Fruit fly (Drosophila melanogaster) Kc167 (cell line): ENCODE data around the gene eIF4E1.

Source experiments
- Myc ChIP-seq: fragments of >200 bp; optimal IDR thresholded peaks from 2 replicates; lab custom pipeline; 2017; ENCODE audit warnings: missing external identifiers
- Sin3A ChIP-seq: fragments of >200 bp; optimal IDR thresholded peaks from 2 replicates; lab custom pipeline; 2018; ENCODE audit warnings: missing external identifiers
- h ChIP-seq: fragments of >200 bp; optimal IDR thresholded peaks from 3 replicates; lab custom pipeline; 2018; ENCODE audit warnings: missing external identifiers
- insv ChIP-seq: fragments of >200 bp; optimal IDR thresholded peaks from 3 replicates; lab custom pipeline; 2018; ENCODE audit warnings: missing external identifiers
- psq ChIP-seq: fragments of >200 bp; optimal IDR thresholded peaks from 2 replicates; lab custom pipeline; 2017; ENCODE audit warnings: missing external identifiers
- ttk ChIP-seq: sonication (Bioruptor generic); optimal IDR thresholded peaks from 2 replicates; lab custom pipeline; 2017; ENCODE audit warnings: missing external identifiers

DNA sequence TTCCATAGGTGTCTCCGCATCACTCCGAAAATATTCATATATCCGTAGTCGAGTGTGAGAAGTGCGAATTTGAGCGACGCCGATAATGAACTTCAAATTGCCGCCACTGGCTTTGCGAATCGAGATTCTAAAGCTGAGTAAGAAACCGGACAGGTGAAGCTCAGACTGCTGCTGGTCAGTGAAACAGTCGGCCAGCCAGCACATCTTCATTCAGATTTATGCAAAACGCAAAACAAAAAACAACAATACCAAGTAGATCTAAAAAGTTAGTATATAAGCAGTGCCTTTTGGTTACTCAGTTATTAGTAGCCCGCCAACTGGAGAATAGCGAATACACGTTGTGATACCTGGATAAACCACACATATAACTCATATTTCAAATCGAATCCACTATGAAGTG is 2.2 kb upstream of the eIF4E1 start, which contains the start of gene Cpr67B:
- TF ChIP-seq psq (lab: Kevin White, UChicago) (no peak), ttk (lab: Kevin White, UChicago) (no peak), h (lab: Kevin White, UChicago) (no peak), Myc (lab: Kevin White, UChicago) (no peak), insv (no peak), Sin3A (no peak)
